Worm (Caenorhabditis elegans): ENCODE measurements around the gene scb-1.

- TF ChIP-seq ets-7 (tag; optimal IDR thresholded peaks at IDR 0.05) (no peak), ama-1 (optimal IDR thresholded peaks at IDR 0.05) (no peak), tbx-37 (GFP tag; conservative IDR thresholded peaks at IDR 0.05) (no peak), sea-1 (GFP tag; conservative IDR thresholded peaks at IDR 0.05) (no peak), hmbx-1 (tag; optimal IDR thresholded peaks at IDR 0.05) (no peak), hnd-1 (tag; optimal IDR thresholded peaks at IDR 0.05) (no peak), flt-1 (GFP tag; IDR thresholded peaks at IDR 0.05) (no peak), pes-1 (GFP tag; IDR thresholded peaks at IDR 0.05) (no peak)
Measured at ce11 chrV:11127197-11127596, 7.7 kb upstream of the scb-1 start, which contains the start of gene jmjd-5.
